Worm (Caenorhabditis elegans) whole organism, L4 larva: Measurements from ENCODE around the gene bet-2.

Source experiments
- F10B5.3 ChIP-seq: sonication (generic microtip); optimal IDR thresholded peaks from 2 replicates; lab custom pipeline; 2016; ENCODE audit warnings: mild to moderate bottlenecking, missing genetic modification characterization, missing compliant biosample characterization
- F26F4.8 ChIP-seq: fragments of 200-800 bp; sonication (Bioruptor generic); conservative IDR thresholded peaks from 2 replicates; pipeline ENCODE4 v1.3.6; 2022; ENCODE audit warnings: missing genetic modification characterization, missing compliant biosample characterization
- F37D6.2 ChIP-seq: sonication (generic microtip); optimal IDR thresholded peaks from 2 replicates; lab custom pipeline; 2016; ENCODE audit warnings: mild to moderate bottlenecking, missing genetic modification characterization, missing compliant biosample characterization
- T26A8.4 ChIP-seq: fragments of 200-800 bp; sonication (Bioruptor generic); IDR thresholded peaks from 2 replicates; pipeline ENCODE4 v1.3.6; 2022; ENCODE audit warnings: missing genetic modification characterization, missing compliant biosample characterization
- Y5F2A.4 ChIP-seq: fragments of 200-800 bp; sonication (Bioruptor generic); optimal IDR thresholded peaks from 2 replicates; lab custom pipeline; 2018; ENCODE audit warnings: mild to moderate bottlenecking, missing genetic modification characterization, missing compliant biosample characterization
- arid-1 ChIP-seq: fragments of 200-800 bp; sonication (Bioruptor generic); conservative IDR thresholded peaks from 2 replicates; pipeline ENCODE4 v1.3.6; 2022; ENCODE audit warnings: missing genetic modification reagents, missing genetic modification characterization, missing compliant biosample characterization
- ceh-20 ChIP-seq: fragments of 200-800 bp; sonication (Bioruptor generic); IDR thresholded peaks from 2 replicates; pipeline ENCODE4 v1.3.6; 2022; ENCODE audit warnings: missing genetic modification reagents, missing genetic modification characterization, missing compliant biosample characterization
- ceh-28 ChIP-seq: fragments of 150-350 bp; optimal IDR thresholded peaks from 2 replicates; lab custom pipeline; 2014; ENCODE audit warnings: missing biosample characterization, missing genetic modification reagents, missing genetic modification characterization
- ceh-32 ChIP-seq: sonication (generic microtip); optimal IDR thresholded peaks from 2 replicates; lab custom pipeline; 2016; ENCODE audit warnings: mild to moderate bottlenecking, missing genetic modification characterization, missing compliant biosample characterization; ENCODE audit not compliant: poor library complexity
- ceh-62 ChIP-seq: sonication (generic microtip); optimal IDR thresholded peaks from 2 replicates; lab custom pipeline; 2017; ENCODE audit warnings: missing biosample characterization, missing genetic modification characterization
- daf-16 ChIP-seq, 3 experiments: sonication (generic microtip); optimal IDR thresholded peaks; 2 replicates each; lab custom pipeline; 2016 to 2017; ENCODE audit warnings: missing genetic modification characterization in 3 of 3, missing genetic modification reagents in 3 of 3, mild to moderate bottlenecking in 2 of 3, missing compliant biosample characterization in 2 of 3, missing biosample characterization in 1 of 3, moderate library complexity in 1 of 3
- daf-8 ChIP-seq: fragments of 200-800 bp; sonication (Bioruptor generic); IDR thresholded peaks from 2 replicates; pipeline ENCODE4 v1.3.6; 2022; ENCODE audit warnings: missing genetic modification characterization, missing compliant biosample characterization
- dmd-6 ChIP-seq: fragments of 200-800 bp; sonication (Bioruptor generic); IDR thresholded peaks from 2 replicates; pipeline ENCODE4 v1.3.6; 2022; ENCODE audit warnings: missing genetic modification reagents, missing genetic modification characterization, missing compliant biosample characterization
- dpl-1 ChIP-seq: fragments of 150-350 bp; optimal IDR thresholded peaks from 2 replicates; lab custom pipeline; 2014; ENCODE audit warnings: missing biosample characterization, missing genetic modification reagents, missing genetic modification characterization
- dve-1 ChIP-seq: sonication (generic microtip); optimal IDR thresholded peaks from 2 replicates; lab custom pipeline; 2017; ENCODE audit warnings: antibody characterized with exemption, mild to moderate bottlenecking, missing genetic modification characterization, missing compliant biosample characterization; ENCODE audit not compliant: insufficient read depth
- hif-1 ChIP-seq, 2 experiments: sonication (generic microtip); optimal IDR thresholded peaks; 2 replicates each; lab custom pipeline; 2016 to 2017; ENCODE audit warnings: missing compliant biosample characterization in 2 of 2, missing genetic modification characterization in 2 of 2, missing genetic modification reagents in 2 of 2, missing genotype in 2 of 2, mild to moderate bottlenecking in 1 of 2
- hlh-11 ChIP-seq: fragments of 200-800 bp; sonication (Bioruptor generic); optimal IDR thresholded peaks from 2 replicates; lab custom pipeline; 2018; ENCODE audit warnings: mild to moderate bottlenecking, missing genetic modification characterization, missing compliant biosample characterization
- hlh-30 ChIP-seq: sonication (generic microtip); optimal IDR thresholded peaks from 2 replicates; lab custom pipeline; 2017; ENCODE audit warnings: antibody characterized with exemption, mild to moderate bottlenecking, missing genetic modification characterization, missing compliant biosample characterization; ENCODE audit not compliant: insufficient read depth
- lim-7 ChIP-seq: fragments of 200-800 bp; sonication (Bioruptor generic); IDR thresholded peaks from 2 replicates; pipeline ENCODE4 v1.3.6; 2022; ENCODE audit warnings: missing genetic modification characterization, missing compliant biosample characterization
- lin-1 ChIP-seq: fragments of 200-800 bp; sonication (Bioruptor generic); IDR thresholded peaks from 2 replicates; pipeline ENCODE4 v1.3.6; 2022; ENCODE audit warnings: missing genetic modification reagents, missing genetic modification characterization, missing compliant biosample characterization
- lin-13 ChIP-seq: fragments of 150-350 bp; optimal IDR thresholded peaks from 2 replicates; lab custom pipeline; 2014; ENCODE audit warnings: missing biosample characterization, missing genetic modification reagents, missing genetic modification characterization
- madf-5 ChIP-seq, 2 experiments: fragments of 200-800 bp; sonication (Bioruptor generic); IDR thresholded peaks; 2 replicates each; pipeline ENCODE4 v1.3.6; 2022; ENCODE audit warnings: missing compliant biosample characterization in 2 of 2, missing genetic modification characterization in 2 of 2
- mdl-1 ChIP-seq, 2 experiments: fragments of 150-350 bp in 1 of 2; sonication (generic microtip) in 1 of 2; optimal IDR thresholded peaks; 2 replicates each; lab custom pipeline; 2014 to 2017; ENCODE audit warnings: missing biosample characterization in 2 of 2, missing genetic modification characterization in 2 of 2
- mdt-29 ChIP-seq: fragments of 200-800 bp; sonication (Bioruptor generic); IDR thresholded peaks from 2 replicates; pipeline ENCODE4 v1.3.6; 2022; ENCODE audit warnings: missing genetic modification reagents, missing genetic modification characterization, missing compliant biosample characterization
- mep-1 ChIP-seq: fragments of 150-350 bp; sonication (generic microtip); optimal IDR thresholded peaks from 3 replicates; lab custom pipeline; 2014; ENCODE audit warnings: missing biosample characterization, missing genetic modification characterization
- mes-2 ChIP-seq: sonication (generic microtip); optimal IDR thresholded peaks from 2 replicates; lab custom pipeline; 2016; ENCODE audit warnings: missing genotype, mild to moderate bottlenecking, missing genetic modification characterization, missing compliant biosample characterization; ENCODE audit not compliant: poor library complexity, severe bottlenecking
- mxl-2 ChIP-seq: fragments of 200-800 bp; sonication (Bioruptor generic); conservative IDR thresholded peaks from 2 replicates; pipeline ENCODE4 v1.3.6; 2022; ENCODE audit warnings: missing genetic modification reagents, missing genetic modification characterization, missing compliant biosample characterization
- nhr-237 ChIP-seq: sonication (generic microtip); optimal IDR thresholded peaks from 2 replicates; lab custom pipeline; 2017; ENCODE audit warnings: missing biosample characterization, missing genetic modification characterization
- nhr-25 ChIP-seq: sonication (generic microtip); optimal IDR thresholded peaks from 2 replicates; lab custom pipeline; 2017; ENCODE audit warnings: missing genetic modification characterization, mild to moderate bottlenecking, missing compliant biosample characterization, antibody characterized with exemption, moderate library complexity, borderline replicate concordance; ENCODE audit not compliant: insufficient read depth
- nhr-28 ChIP-seq: fragments of 150-350 bp; optimal IDR thresholded peaks from 2 replicates; lab custom pipeline; 2014; ENCODE audit warnings: missing biosample characterization, missing genetic modification characterization
- nhr-6 ChIP-seq: fragments of 150-350 bp; optimal IDR thresholded peaks from 2 replicates; lab custom pipeline; 2014; ENCODE audit warnings: missing biosample characterization, missing genetic modification characterization
- nhr-76 ChIP-seq: fragments of 150-350 bp; optimal IDR thresholded peaks from 2 replicates; lab custom pipeline; 2014; ENCODE audit warnings: missing biosample characterization, missing genetic modification characterization
- nhr-77 ChIP-seq: fragments of 150-350 bp; optimal IDR thresholded peaks from 2 replicates; lab custom pipeline; 2014; ENCODE audit warnings: missing biosample characterization, missing genetic modification characterization
- pha-4 ChIP-seq, 2 experiments: fragments of 150-350 bp in 1 of 2; fragments of 200-800 bp in 1 of 2; sonication (Bioruptor generic) in 1 of 2; IDR thresholded peaks in 1 of 2; optimal IDR thresholded peaks in 1 of 2; 2 replicates each; pipeline versions ENCODE4 v1.3.6 to Lab custom; 2014 to 2022; ENCODE audit warnings: missing genetic modification characterization in 2 of 2, missing genetic modification reagents in 2 of 2, missing biosample characterization in 1 of 2, missing compliant biosample characterization in 1 of 2
- php-3 ChIP-seq: fragments of 200-800 bp; sonication (Bioruptor generic); IDR thresholded peaks from 2 replicates; pipeline ENCODE4 v1.3.6; 2022; ENCODE audit warnings: missing genetic modification reagents, missing genetic modification characterization, missing compliant biosample characterization
- set-16 ChIP-seq: fragments of 200-800 bp; sonication (Bioruptor generic); IDR thresholded peaks from 2 replicates; pipeline ENCODE4 v1.3.6; 2022; ENCODE audit warnings: missing genetic modification reagents, missing genetic modification characterization, missing compliant biosample characterization
- snpc-4 ChIP-seq: fragments of 150-350 bp; optimal IDR thresholded peaks from 2 replicates; lab custom pipeline; 2014; ENCODE audit warnings: missing biosample characterization, missing genetic modification characterization
- spr-1 ChIP-seq: sonication (generic microtip); optimal IDR thresholded peaks from 2 replicates; lab custom pipeline; 2016; ENCODE audit warnings: mild to moderate bottlenecking, missing genetic modification characterization, missing compliant biosample characterization
- spr-3 ChIP-seq: fragments of 200-800 bp; sonication (Bioruptor generic); optimal IDR thresholded peaks from 2 replicates; lab custom pipeline; 2018; ENCODE audit warnings: mild to moderate bottlenecking, missing genetic modification characterization, missing compliant biosample characterization
- tra-1 ChIP-seq: fragments of 200-800 bp; sonication (Bioruptor generic); IDR thresholded peaks from 2 replicates; pipeline ENCODE4 v1.3.6; 2022; ENCODE audit warnings: missing genetic modification reagents, missing genetic modification characterization, missing compliant biosample characterization
- unc-62 ChIP-seq, 3 experiments: fragments of 150-350 bp in 1 of 3; sonication (generic microtip); optimal IDR thresholded peaks in 2 of 3; peaks in 1 of 3; 1 replicate in 1 of 3; 2 replicates in 2 of 3; lab custom pipeline; 2014 to 2017; ENCODE audit warnings: missing biosample characterization in 3 of 3, missing genetic modification characterization in 3 of 3, missing genetic modification reagents in 3 of 3, missing genotype in 1 of 3
- vab-7 ChIP-seq: fragments of 200-800 bp; sonication (Bioruptor generic); IDR thresholded peaks from 2 replicates; pipeline ENCODE4 v1.3.6; 2022; ENCODE audit warnings: missing genetic modification reagents, missing genetic modification characterization, missing compliant biosample characterization
- zfp-2 ChIP-seq: sonication (generic microtip); optimal IDR thresholded peaks from 2 replicates; lab custom pipeline; 2016; ENCODE audit warnings: mild to moderate bottlenecking, missing genetic modification characterization, missing compliant biosample characterization
- ztf-11 ChIP-seq: fragments of 150-350 bp; optimal IDR thresholded peaks from 2 replicates; lab custom pipeline; 2014; ENCODE audit warnings: missing biosample characterization, missing genetic modification characterization

The bet-2 gene

ce11 chrX:10524483-10524948, 44.6 kb upstream of the bet-2 start, which contains the start of the genes mboa-7 and git-1 (continued):
- TF ChIP-seq mdt-29 (GFP tag; lab: Robert Waterston, UW) (no peak), snpc-4 (tag; lab: Kevin White, UChicago) (no peak), nhr-28 (tag; lab: Kevin White, UChicago) (peak; percentile 72), hlh-30 (tag; lab: Kevin White, UChicago) (peak; percentile 55), nhr-6 (tag; lab: Kevin White, UChicago) (peak; percentile 16), F26F4.8 (GFP tag; lab: Robert Waterston, UW) (no peak), dpl-1 (peak; percentile 51), T26A8.4 (peak; percentile 27; the same call in 1 of the 2 replicates), hif-1 (tag; optimal IDR thresholded peaks at IDR 0.05; lab: Kevin White, UChicago) (peak in 1 of 2 experiments; percentile 20), daf-8 (GFP tag; lab: Robert Waterston, UW) (no peak), nhr-25 (tag; lab: Kevin White, UChicago) (peak; percentile 38), mep-1 (peak; percentile 77), ceh-62 (tag; lab: Kevin White, UChicago) (no peak)

ce11 chrX:10527414-10527813, 41.7 kb upstream of the bet-2 start:
- TF ChIP-seq nhr-77 (tag; lab: Kevin White, UChicago) (no peak), ztf-11 (no peak), hlh-11 (peak; percentile 58), hlh-30 (tag; lab: Kevin White, UChicago) (peak; percentile 67), mxl-2 (GFP tag; lab: Robert Waterston, UW) (no peak), set-16 (GFP tag; lab: Robert Waterston, UW) (no peak), php-3 (GFP tag; lab: Robert Waterston, UW) (no peak), dve-1 (peak; percentile 50), F10B5.3 (tag; lab: Kevin White, UChicago) (no peak), dmd-6 (GFP tag; lab: Robert Waterston, UW) (peak; percentile 73), mdl-1 (tag; optimal IDR thresholded peaks at IDR 0.05; lab: Kevin White, UChicago) (peak in 1 of 2 experiments; percentile 37), nhr-237 (tag; lab: Kevin White, UChicago) (no peak), spr-1 (no peak), nhr-76 (tag; lab: Kevin White, UChicago) (no peak), F37D6.2 (tag; lab: Kevin White, UChicago) (no peak), zfp-2 (no peak), ceh-32 (tag; lab: Kevin White, UChicago) (no peak), lim-7 (GFP tag; lab: Robert Waterston, UW) (no peak), unc-62 (GFP tag; optimal IDR thresholded peaks at IDR 0.05 in 1 of 2; lab: Kevin White, UChicago) (peak in 1 of 2 experiments; percentile 14), unc-62 (tag; optimal IDR thresholded peaks at IDR 0.05; lab: Kevin White, UChicago) (no peak), mes-2 (tag; lab: Kevin White, UChicago) (peak; percentile 8), daf-16 (GFP tag; optimal IDR thresholded peaks at IDR 0.05; lab: Kevin White, UChicago) (no peak), daf-16 (tag; optimal IDR thresholded peaks at IDR 0.05; lab: Kevin White, UChicago) (peak; percentile 57), nhr-28 (tag; lab: Kevin White, UChicago) (peak; percentile 20)

ce11 chrX:10528993-10529392, 40.1 kb upstream of the bet-2 start, which contains the start of the genes F14F3.5 and slcf-1:
Gene F14F3.5 (minus strand): TSS chrX:10529226.
Gene slcf-1 (plus strand): TSS chrX:10529294.
- TF ChIP-seq vab-7 (no peak), nhr-28 (tag; lab: Kevin White, UChicago) (peak; percentile 34), Y5F2A.4 (GFP tag; lab: Kevin White, UChicago) (no peak), arid-1 (GFP tag; lab: Robert Waterston, UW) (no peak), madf-5 (GFP tag; IDR thresholded peaks at IDR 0.05; lab: Robert Waterston, UW) (no peak), set-16 (GFP tag; lab: Robert Waterston, UW) (no peak), dve-1 (peak; percentile 51), spr-3 (GFP tag; lab: Kevin White, UChicago) (no peak), lin-13 (GFP tag; lab: Kevin White, UChicago) (no peak), daf-8 (GFP tag; lab: Robert Waterston, UW) (no peak), php-3 (GFP tag; lab: Robert Waterston, UW) (peak; percentile 81), daf-16 (GFP tag; optimal IDR thresholded peaks at IDR 0.05; lab: Kevin White, UChicago) (no peak), daf-16 (tag; optimal IDR thresholded peaks at IDR 0.05; lab: Kevin White, UChicago) (peak; percentile 49), tra-1 (GFP tag; lab: Robert Waterston, UW) (0 out of 2 replicates have a peak, but pooled peaks have one; percentile 11), mxl-2 (GFP tag; lab: Robert Waterston, UW) (no peak), ceh-28 (tag; lab: Kevin White, UChicago) (no peak), ceh-20 (no peak), lin-1 (GFP tag; lab: Robert Waterston, UW) (no peak), nhr-76 (tag; lab: Kevin White, UChicago) (no peak), pha-4 (GFP tag; IDR thresholded peaks at IDR 0.05; lab: Robert Waterston, UW) (no peak), pha-4 (tag; optimal IDR thresholded peaks at IDR 0.05; lab: Kevin White, UChicago) (no peak)
